Worm (Caenorhabditis elegans): ENCODE results near the gene T02B11.4.
"Not testable (repeated sequence)": the region's sequence is repeated elsewhere in the genome, so short reads cannot be mapped to it uniquely, and the experiment has no call there.

The T02B11.4 gene

ce11 chrV:849512-849911 lies 21.4 kb downstream of the T02B11.4 start, which contains the start of gene srbc-12:
Gene srbc-12 (plus strand): TSS chrV:849812.
- TF ChIP-seq nhr-28 (tag; optimal IDR thresholded peaks at IDR 0.05) (no peak), unc-62 (GFP tag; optimal IDR thresholded peaks at IDR 0.05) (no peak), flh-1 (GFP tag; optimal IDR thresholded peaks at IDR 0.05) (no peak), bed-3 (GFP tag; optimal IDR thresholded peaks at IDR 0.05) (no peak), sptf-1 (tag; optimal IDR thresholded peaks at IDR 0.05) (no peak), hlh-1 (tag; optimal IDR thresholded peaks at IDR 0.05) (no peak), ces-1 (GFP tag; optimal IDR thresholded peaks at IDR 0.05) (no peak), cnd-1 (tag; optimal IDR thresholded peaks at IDR 0.05) (no peak), sem-2 (GFP tag; optimal IDR thresholded peaks at IDR 0.05) (no peak), zip-8 (tag; optimal IDR thresholded peaks at IDR 0.05) (no peak)

DNA sequence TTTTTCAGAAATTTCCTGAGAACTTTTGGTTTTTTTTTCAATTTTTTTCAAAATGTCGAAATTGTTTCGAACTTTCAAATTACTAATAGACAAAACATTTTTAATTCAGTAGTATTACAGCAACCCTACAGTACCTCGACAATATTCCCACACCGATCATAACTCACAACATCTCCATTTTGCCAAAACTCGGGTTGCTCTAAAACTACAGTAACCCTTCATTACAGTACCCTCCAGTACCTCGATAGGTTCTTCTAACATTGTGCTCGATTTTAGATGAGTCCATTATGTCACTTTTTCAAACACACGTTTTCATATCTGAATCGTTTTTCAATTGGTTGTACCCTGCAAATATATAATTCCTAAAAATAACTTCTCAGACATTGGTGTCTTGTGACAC lies 21.9 kb downstream of the T02B11.4 start:
- TF ChIP-seq hlh-1 (tag; optimal IDR thresholded peaks at IDR 0.05) (no peak), snpc-4 (tag; optimal IDR thresholded peaks at IDR 0.05) (no peak), ceh-39 (tag; optimal IDR thresholded peaks at IDR 0.05) (no peak), ceh-43 (GFP tag; optimal IDR thresholded peaks at IDR 0.05) (no peak), lin-32 (GFP tag; optimal IDR thresholded peaks at IDR 0.05) (no peak)

ce11 chrV:847521-847920 lies 23.4 kb downstream of the T02B11.4 start, which contains the start of gene srbc-13:
Gene srbc-13 (plus strand): TSS chrV:847821.
- TF ChIP-seq snpc-4 (tag; optimal IDR thresholded peaks at IDR 0.05) (no peak), M03D4.4 (tag; optimal IDR thresholded peaks at IDR 0.05) (no peak), elt-1 (tag; optimal IDR thresholded peaks at IDR 0.05; ENCODE audit: borderline replicate concordance, insufficient read depth) (no peak), pha-4 (tag; optimal IDR thresholded peaks at IDR 0.05) (no peak), unc-39 (tag; optimal IDR thresholded peaks at IDR 0.05) (no peak), nhr-2 (tag; optimal IDR thresholded peaks at IDR 0.05) (no peak), ceh-39 (tag; optimal IDR thresholded peaks at IDR 0.05) (no peak), mep-1 (tag; optimal IDR thresholded peaks at IDR 0.05) (no peak), nhr-76 (tag; optimal IDR thresholded peaks at IDR 0.05) (no peak), hlh-1 (tag; optimal IDR thresholded peaks at IDR 0.05) (no peak), lin-13 (tag; optimal IDR thresholded peaks at IDR 0.05) (no peak), ceh-83 (GFP tag; optimal IDR thresholded peaks at IDR 0.05) (no peak), mls-2 (tag; optimal IDR thresholded peaks at IDR 0.05) (no peak), ztf-11 (tag; optimal IDR thresholded peaks at IDR 0.05) (no peak)

DNA sequence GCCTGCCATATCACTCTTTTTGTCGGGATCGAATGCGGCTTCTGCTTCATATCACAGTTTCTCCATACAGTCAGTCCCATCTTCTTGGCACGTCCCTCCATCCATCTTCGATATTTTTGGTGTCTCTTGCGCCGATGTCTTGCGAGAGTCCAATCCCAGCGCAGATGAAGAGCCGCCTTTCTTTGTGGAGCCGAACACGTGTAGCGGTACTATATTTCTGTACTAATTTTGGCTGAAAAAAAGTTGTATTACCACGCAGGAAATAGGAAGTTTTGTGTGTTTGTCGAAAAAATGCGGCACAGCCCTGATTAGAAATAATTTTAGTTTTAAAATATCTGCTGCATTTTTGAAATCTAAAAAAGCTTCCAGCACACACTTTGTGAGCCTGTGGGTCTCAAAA lies 27.8 kb downstream of the T02B11.4 start, which contains the start of gene K09C6.8:
Gene K09C6.8 (minus strand): TSS at position 101 of the 400 bp plus-strand sequence.
- not testable (repeated sequence) for TF ChIP-seq flh-1 (GFP tag; optimal IDR thresholded peaks at IDR 0.05); mls-2 (tag; optimal IDR thresholded peaks at IDR 0.05); zip-8 (tag; optimal IDR thresholded peaks at IDR 0.05)

- no peak for TF ChIP-seq unc-120 (tag; optimal IDR thresholded peaks at IDR 0.05; ENCODE audit: poor library complexity, severe bottlenecking)
- TF ChIP-seq cnd-1 (tag; optimal IDR thresholded peaks at IDR 0.05) = no peak
- no peak for TF ChIP-seq nhr-28 (tag; optimal IDR thresholded peaks at IDR 0.05)
- no peak for TF ChIP-seq pha-4 (tag; optimal IDR thresholded peaks at IDR 0.05)
Observed at ce11 chrV:842611-843010, 28.3 kb downstream of the T02B11.4 start.

- not testable (repeated sequence) for TF ChIP-seq nhr-12 (tag; optimal IDR thresholded peaks at IDR 0.05); nhr-76 (tag; optimal IDR thresholded peaks at IDR 0.05); ham-2 (GFP tag; optimal IDR thresholded peaks at IDR 0.05)
Observed at ce11 chrV:838984-839471, 31.9 kb downstream of the T02B11.4 start, which contains the start of the genes K09C6.7 and K09C6.10. Gene K09C6.7 (minus strand): TSS chrV:839084. Gene K09C6.10 (plus strand): TSS chrV:839421.

DNA sequence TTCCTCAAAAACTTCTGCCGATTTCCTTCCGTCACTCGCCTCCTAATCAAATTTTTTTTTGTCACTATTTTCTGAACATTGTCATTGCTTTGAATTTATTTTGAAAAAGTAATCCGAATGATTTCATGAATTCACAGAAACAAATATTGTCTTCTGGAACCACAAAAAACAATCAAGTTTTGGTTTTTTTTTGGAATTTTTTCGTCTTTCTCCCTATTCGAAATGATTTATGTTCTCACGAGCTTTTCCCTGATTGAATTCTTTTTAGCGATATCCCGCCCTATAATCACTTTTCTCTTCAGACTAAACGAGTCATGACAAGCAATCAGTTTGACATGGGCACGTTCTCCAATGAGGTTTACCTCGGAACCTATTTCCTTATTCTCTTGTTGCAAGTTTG lies 37.6 kb downstream of the T02B11.4 start, which contains the start of gene F41H8.1:
Gene F41H8.1 (plus strand): TSS at position 301 of the 400 bp plus-strand sequence.
- no peak for TF ChIP-seq pha-4 (tag; optimal IDR thresholded peaks at IDR 0.05)
- TF ChIP-seq sptf-1 (tag; optimal IDR thresholded peaks at IDR 0.05) = no peak
